Worm (Caenorhabditis elegans): ENCODE results near the gene F26A10.2.

DNA sequence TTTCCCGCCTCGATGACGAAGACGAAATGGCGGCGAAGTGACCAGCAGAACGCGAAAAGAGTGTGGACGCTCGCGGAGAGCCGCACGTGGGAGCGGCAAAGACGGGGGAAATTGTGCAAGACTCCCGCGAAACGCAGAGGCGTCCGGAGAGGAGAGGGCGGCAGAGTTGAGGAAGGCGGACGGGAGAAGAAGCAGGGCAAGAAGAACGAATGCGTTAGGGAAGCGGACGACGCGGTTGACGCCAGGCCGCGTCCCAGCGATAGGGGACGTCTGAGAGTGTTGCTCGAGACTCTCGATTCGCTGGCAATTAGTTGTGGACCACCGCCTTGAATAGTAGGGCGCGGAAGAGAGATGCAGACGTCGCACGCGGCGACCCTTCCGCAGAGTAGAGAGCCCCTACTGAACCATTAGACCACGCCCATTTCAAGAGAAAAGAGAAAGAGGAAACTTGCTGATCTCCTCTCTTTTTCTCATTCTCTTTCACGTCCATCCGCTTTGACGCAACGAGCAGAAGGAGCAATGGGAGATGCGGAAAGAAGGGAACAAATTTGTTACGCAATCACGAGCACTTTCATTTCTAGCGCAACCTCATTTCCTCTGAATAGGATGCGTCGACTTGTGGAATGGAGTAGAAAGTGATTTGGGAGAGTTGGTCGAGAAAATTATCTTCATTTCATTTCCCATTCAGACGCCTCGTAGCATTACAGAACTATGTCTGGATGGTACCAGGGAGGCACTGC is 6.2 kb upstream of the F26A10.2 start:
- TF ChIP-seq snpc-4 (tag; optimal IDR thresholded peaks at IDR 0.05): no peak
- no peak for TF ChIP-seq aly-2 (tag; optimal IDR thresholded peaks at IDR 0.05)
- no peak for TF ChIP-seq gmeb-1 (tag; optimal IDR thresholded peaks at IDR 0.05)
- no peak for TF ChIP-seq nhr-10 (tag; optimal IDR thresholded peaks at IDR 0.05)
- TF ChIP-seq nhr-237 (tag; optimal IDR thresholded peaks at IDR 0.05): no peak
- TF ChIP-seq lin-39 (tag; optimal IDR thresholded peaks at IDR 0.05): no peak
- TF ChIP-seq nhr-12 (tag; optimal IDR thresholded peaks at IDR 0.05): no peak
- TF ChIP-seq nhr-77 (tag; optimal IDR thresholded peaks at IDR 0.05): no peak
